Fruit fly (Drosophila melanogaster) whole organism, adult: Measurements from ENCODE around the gene AGO2.
A peak's percentile ranks its signal among the peaks of the same experiment; 100 is the strongest.

Experiments
- CG11617 ChIP-seq: fragments of 200-800 bp; sonication (Bioruptor generic); optimal IDR thresholded peaks from 2 replicates; lab custom pipeline; 2017; ENCODE audit warnings: mild to moderate bottlenecking, missing biosample characterization, missing genetic modification reagents, missing genetic modification characterization
- CG12768 ChIP-seq: fragments of 200-800 bp; sonication (Bioruptor generic); optimal IDR thresholded peaks from 2 replicates; lab custom pipeline; 2017; ENCODE audit warnings: missing biosample characterization, missing genetic modification characterization, mild to moderate bottlenecking, moderate library complexity, missing genetic modification reagents
- CG14711 ChIP-seq: fragments of 200-800 bp; sonication (Bioruptor generic); optimal IDR thresholded peaks from 2 replicates; lab custom pipeline; 2018; ENCODE audit warnings: missing biosample characterization, mild to moderate bottlenecking, missing genetic modification characterization, moderate library complexity
- CG1620 ChIP-seq: fragments of 200-800 bp; sonication (Bioruptor generic); optimal IDR thresholded peaks from 2 replicates; lab custom pipeline; 2016; ENCODE audit warnings: missing biosample characterization, missing genetic modification characterization
- CG33017 ChIP-seq: fragments of 200-800 bp; sonication (Bioruptor generic); optimal IDR thresholded peaks from 2 replicates; lab custom pipeline; 2018; ENCODE audit warnings: missing biosample characterization, mild to moderate bottlenecking, missing genetic modification characterization, moderate library complexity
- CG7045 ChIP-seq: fragments of 200-800 bp; sonication (Bioruptor generic); optimal IDR thresholded peaks from 2 replicates; lab custom pipeline; 2017; ENCODE audit warnings: missing biosample characterization, mild to moderate bottlenecking, missing genetic modification characterization
- CG7101 ChIP-seq: fragments of 200-800 bp; sonication (Bioruptor generic); optimal IDR thresholded peaks from 2 replicates; lab custom pipeline; 2018; ENCODE audit warnings: missing biosample characterization, mild to moderate bottlenecking, missing genetic modification characterization, moderate library complexity
- Clk ChIP-seq: fragments of 200-800 bp; sonication (Bioruptor generic); optimal IDR thresholded peaks from 2 replicates; lab custom pipeline; 2017; ENCODE audit warnings: missing biosample characterization, missing genetic modification characterization
- Crg-1 ChIP-seq: fragments of 200-800 bp; sonication (Bioruptor generic); optimal IDR thresholded peaks from 2 replicates; lab custom pipeline; 2016; ENCODE audit warnings: missing biosample characterization, missing genetic modification characterization
- Hr96 ChIP-seq: fragments of 200-800 bp; sonication (Bioruptor generic); optimal IDR thresholded peaks from 2 replicates; lab custom pipeline; 2016; ENCODE audit warnings: missing biosample characterization, missing genetic modification characterization
- bab1 ChIP-seq: fragments of 200-800 bp; sonication (Bioruptor generic); optimal IDR thresholded peaks from 3 replicates; lab custom pipeline; 2019; ENCODE audit warnings: missing biosample characterization, mild to moderate bottlenecking, missing genetic modification characterization, moderate library complexity
- cic ChIP-seq: fragments of 200-800 bp; sonication (Bioruptor generic); optimal IDR thresholded peaks from 2 replicates; lab custom pipeline; 2017; ENCODE audit warnings: missing biosample characterization, mild to moderate bottlenecking, missing genetic modification characterization, moderate library complexity
- kay ChIP-seq: fragments of 200-800 bp; sonication (Bioruptor generic); peaks from one replicate; lab custom pipeline; 2016; ENCODE audit warnings: missing biosample characterization, missing genetic modification characterization, borderline replicate concordance
- ovo ChIP-seq: fragments of 200-800 bp; sonication (Bioruptor generic); optimal IDR thresholded peaks from 2 replicates; lab custom pipeline; 2016; ENCODE audit warnings: missing biosample characterization, missing genetic modification characterization
- pad ChIP-seq: fragments of 200-800 bp; sonication (Bioruptor generic); optimal IDR thresholded peaks from 3 replicates; lab custom pipeline; 2017; ENCODE audit warnings: missing biosample characterization, missing genetic modification characterization, mild to moderate bottlenecking, moderate library complexity, missing genetic modification reagents
- tj ChIP-seq: fragments of 200-800 bp; sonication (Bioruptor generic); optimal IDR thresholded peaks from 3 replicates; lab custom pipeline; 2017; ENCODE audit warnings: missing biosample characterization, mild to moderate bottlenecking, missing genetic modification characterization, moderate library complexity

The AGO2 gene

DNA sequence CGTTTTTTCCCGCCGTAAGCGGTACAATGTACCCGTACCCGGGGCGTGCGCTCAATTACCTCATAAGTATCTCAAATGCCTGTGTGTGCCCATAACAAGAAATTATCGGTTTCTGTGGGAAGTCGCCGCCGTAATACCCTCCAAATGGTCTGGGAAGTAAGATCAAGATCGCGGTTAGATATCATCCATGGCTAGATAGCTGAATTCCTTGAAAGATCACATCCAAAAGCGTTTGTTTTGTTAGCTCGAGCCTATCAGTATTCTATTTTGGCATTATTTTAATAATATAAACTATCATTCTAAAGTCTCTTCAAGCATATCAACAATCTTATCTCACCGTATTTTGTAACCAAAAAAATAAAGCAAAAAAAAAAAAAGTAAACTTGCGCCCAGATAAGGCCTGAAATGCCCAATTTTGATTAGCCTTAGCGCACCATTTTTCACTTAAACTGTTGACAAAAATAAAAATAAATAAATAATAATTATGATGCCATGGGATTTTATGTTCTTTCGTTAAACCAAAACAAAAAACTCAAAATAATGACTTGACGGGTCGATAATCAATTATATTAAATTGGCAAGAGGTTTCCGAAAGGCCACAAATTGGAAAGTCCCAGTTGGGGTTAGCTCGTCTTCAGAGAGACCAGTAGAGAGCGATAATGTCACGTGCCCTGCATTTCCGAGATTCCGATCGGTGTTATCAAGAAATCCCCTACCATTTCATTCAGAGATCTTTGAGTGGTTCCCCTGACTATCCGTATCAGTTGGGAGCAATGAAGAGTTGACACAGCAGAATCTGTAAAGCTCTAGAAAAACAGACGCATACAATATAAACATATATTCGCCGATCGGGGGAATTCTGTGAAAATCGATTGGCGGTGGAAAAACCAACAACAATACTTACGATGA lies 15.1 kb upstream of the AGO2 start:
- TF ChIP-seq cic (GFP tag; lab: Kevin White, UChicago): peak; percentile 63
- TF ChIP-seq kay (GFP tag; lab: Kevin White, UChicago): peak; percentile 60
- TF ChIP-seq CG11617: no peak
- TF ChIP-seq CG12768 (GFP tag; lab: Kevin White, UChicago): no peak
- no peak for TF ChIP-seq tj (GFP tag; lab: Kevin White, UChicago)
- no peak for TF ChIP-seq Hr96
- TF ChIP-seq CG7101 (tag; lab: Kevin White, UChicago): no peak

DNA sequence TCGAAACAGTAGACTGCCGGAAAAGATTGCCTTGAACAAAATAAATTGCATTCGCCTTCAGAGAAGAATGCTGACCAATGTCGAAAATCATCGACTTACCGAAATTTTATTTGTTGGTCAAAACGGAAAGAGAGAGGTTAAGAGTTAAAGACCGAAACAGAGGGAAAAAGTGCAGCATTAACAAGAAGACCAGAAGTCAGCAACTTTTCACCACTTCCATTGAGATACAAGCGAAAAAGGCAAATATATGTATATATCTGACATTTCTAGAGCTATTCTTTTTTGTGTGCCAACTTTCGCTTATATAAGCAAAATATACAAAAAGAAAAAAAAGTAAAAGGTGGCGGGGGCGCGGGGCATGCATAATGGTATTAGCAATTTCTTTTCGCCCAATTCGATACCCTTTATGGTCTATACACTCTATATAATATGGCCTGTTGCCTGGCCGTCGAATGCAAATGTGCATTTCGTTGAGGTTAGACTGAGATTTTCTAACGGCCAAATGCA lies 14.0 kb upstream of the AGO2 start:
- TF ChIP-seq CG7045 (GFP tag; lab: Kevin White, UChicago) (no peak), tj (GFP tag; lab: Kevin White, UChicago) (peak; percentile 97)

DNA sequence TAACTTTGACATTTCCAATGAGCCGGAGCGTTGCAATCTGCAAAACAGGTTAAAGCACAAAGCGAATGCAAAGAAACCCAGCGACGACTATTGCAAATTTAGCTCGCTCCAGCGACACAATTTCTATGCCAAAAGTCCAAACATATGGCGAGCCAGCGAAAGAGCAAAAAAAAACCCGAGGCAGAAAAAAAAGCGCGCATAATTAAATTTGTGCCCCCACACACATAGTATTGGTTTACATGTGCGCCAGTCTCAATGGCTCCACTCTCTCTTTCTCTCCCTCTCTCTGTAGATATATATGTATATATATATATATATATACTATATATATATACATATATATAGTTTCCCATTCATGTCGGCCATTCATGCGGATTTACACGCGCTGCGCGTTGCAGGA lies 13.2 kb upstream of the AGO2 start:
- TF ChIP-seq CG14711 (no peak), CG33017 (no peak)

DNA sequence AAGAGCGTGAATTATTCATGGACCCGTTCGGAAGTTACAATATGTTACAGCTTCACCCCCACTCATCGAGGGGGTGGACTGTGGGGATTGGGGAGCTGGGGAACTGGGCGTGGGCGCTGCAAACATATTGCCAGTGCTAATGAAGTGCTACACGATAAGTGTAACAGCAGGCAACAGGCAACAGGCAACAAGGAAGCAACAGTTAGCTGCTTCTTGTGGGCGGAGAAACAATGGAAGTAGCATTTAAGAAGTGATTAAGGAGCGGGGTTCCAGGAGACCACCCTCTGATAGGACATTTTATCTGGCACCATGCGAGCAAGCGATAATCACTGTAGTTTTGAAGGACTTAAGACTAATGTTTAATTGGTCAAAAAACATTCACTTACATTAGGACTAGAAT lies 12.6 kb upstream of the AGO2 start:
- TF ChIP-seq bab1: no peak
- TF ChIP-seq Crg-1 (GFP tag; lab: Kevin White, UChicago): no peak
- no peak for TF ChIP-seq CG11617

DNA sequence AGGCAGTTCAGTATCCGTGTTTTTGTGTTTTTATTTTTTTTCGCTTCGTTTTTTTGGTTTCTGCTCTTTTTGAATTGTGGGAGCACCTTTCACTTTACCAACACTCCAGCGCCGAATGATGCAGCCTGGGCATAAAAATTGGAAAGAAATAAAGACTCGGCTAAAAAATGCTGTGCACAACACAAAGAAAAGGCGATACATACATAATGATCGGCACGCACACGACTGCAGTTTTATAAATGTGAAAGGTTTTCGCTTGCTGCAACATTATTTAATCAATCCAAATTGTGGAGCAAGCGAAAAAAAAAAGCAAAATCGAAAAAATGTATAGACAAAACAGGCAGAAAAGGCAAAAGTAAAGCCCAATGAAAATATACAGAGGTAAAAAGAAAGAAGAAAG lies 10.9 kb upstream of the AGO2 start:
- TF ChIP-seq bab1: no peak
- no peak for TF ChIP-seq CG7101 (tag; lab: Kevin White, UChicago)
- TF ChIP-seq CG33017: no peak
- TF ChIP-seq tj (GFP tag; lab: Kevin White, UChicago): peak; percentile 94
- no peak for TF ChIP-seq CG14711

DNA sequence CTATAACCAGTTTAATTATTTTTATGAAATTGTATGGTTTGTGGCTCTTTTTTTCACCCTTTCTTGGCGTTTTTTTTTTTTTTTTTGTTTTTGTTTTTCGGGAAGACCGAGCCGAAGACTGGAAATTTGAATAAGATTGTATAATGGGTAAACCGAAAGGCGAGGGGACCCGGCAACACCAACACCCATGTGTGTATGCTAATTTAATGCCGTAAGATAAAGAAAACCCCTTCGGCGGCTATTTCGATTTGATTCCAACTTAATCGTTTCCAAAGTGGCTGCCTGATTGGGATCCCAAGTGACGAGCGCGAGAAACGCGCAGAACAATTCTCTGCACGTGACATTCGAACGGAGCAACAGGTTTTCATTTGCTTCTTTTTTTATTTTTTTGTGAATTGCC lies 10.4 kb upstream of the AGO2 start:
- TF ChIP-seq Clk (GFP tag; lab: Kevin White, UChicago): no peak
- no peak for TF ChIP-seq CG11617
- no peak for TF ChIP-seq ovo (GFP tag; lab: Kevin White, UChicago)
- no peak for TF ChIP-seq cic (GFP tag; lab: Kevin White, UChicago)
- no peak for TF ChIP-seq pad
- no peak for TF ChIP-seq CG7045 (GFP tag; lab: Kevin White, UChicago)

DNA sequence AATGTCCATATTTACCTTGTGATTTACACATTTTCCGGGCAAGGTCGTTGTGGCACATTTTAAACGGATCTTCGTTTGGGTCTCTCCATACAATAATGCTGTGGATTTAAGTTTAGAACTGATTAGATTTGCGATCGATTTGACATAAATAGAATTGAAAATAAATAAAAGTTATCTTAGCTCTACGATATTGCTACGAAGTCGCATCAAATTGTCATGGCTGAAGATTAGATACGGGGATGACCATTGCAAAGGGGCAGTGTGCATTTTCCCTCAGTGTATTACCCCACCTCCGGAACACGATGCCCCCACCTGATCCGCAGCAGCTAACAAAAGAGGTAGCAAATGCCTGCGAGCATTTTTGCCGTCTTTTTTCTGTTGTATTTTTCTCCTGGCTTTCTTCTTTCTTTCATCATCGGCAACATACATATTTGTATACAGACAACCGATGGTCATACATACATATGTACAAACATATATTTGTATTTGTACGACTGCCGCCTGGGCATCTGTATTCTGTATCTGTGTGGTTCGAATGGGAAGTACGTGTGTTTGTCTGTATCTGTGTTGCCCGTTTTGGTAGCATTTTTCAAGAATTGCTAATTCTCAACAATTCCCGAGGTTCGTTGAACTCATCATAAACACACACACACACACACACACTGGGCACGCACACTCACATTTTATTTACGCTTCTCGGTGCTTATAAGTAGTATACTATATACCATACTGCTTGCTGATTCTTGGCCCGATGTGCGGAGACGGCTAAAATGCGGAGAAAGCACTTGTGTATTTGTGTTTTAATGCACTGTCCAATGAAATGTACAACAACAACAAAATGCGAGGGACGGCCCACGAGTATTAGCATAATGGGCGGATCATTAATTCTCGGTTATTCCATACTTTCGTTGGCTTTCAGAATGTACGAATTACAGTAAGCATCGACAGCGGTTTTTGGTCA lies 9.2 kb upstream of the AGO2 start:
- TF ChIP-seq tj (GFP tag; lab: Kevin White, UChicago): peak; percentile 95
- TF ChIP-seq bab1: no peak

DNA sequence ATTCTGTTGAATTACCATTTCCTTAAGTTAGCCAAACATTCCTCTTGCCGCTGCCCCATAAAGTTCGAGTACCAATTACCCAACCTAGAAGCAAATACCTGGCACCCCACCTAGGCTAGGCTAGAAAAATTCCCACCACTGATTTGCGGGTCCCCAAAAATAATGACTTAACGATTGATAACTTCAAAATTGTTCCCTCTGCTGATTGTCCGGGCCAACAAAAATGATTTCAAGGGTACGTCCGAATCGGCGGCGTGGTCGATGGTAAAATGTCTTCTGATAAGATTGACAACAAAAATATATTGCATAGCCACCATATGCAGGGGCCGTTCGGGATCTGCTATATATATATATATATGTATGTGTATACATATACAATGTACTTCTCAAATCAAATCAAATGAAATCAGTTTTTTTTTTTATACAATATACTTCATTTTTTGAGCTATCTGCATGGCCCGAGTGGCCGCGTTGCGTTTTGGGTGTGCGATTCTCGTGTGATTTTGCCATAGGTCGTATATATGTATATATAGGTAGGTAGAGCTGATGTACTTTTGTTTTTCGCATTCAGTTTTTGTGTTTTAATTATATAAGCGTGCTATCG lies 6.6 kb upstream of the AGO2 start:
- TF ChIP-seq kay (GFP tag; lab: Kevin White, UChicago): peak; percentile 64
- TF ChIP-seq cic (GFP tag; lab: Kevin White, UChicago): peak; percentile 8
- no peak for TF ChIP-seq CG12768 (GFP tag; lab: Kevin White, UChicago)

DNA sequence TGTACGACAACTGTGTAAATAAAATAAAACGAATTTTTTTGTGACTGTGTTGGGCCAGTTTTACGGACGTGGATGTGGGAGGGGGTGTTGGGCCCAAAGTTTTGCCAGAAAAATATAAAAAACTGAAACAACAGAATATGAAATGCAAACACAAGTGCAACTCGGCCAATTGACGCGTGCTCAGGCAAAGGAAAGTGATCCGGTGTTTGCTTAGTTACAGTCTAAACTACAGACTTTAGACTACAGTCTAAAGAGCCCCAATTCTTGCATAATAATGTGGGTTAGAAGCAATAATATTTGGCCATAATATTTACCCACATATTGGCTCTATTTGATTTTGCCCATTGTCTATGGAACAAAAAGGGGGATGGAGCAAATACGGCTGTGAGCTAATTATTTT lies 5.1 kb upstream of the AGO2 start:
- TF ChIP-seq CG7101 (tag; lab: Kevin White, UChicago): no peak
- TF ChIP-seq CG12768 (GFP tag; lab: Kevin White, UChicago): no peak
- TF ChIP-seq cic (GFP tag; lab: Kevin White, UChicago): peak; percentile 2
- TF ChIP-seq CG11617: peak; percentile 3
- no peak for TF ChIP-seq CG1620 (GFP tag; lab: Kevin White, UChicago)
- peak; percentile 12 for TF ChIP-seq CG33017
- TF ChIP-seq CG7045 (GFP tag; lab: Kevin White, UChicago): peak; percentile 0
